ENCODE assay signal across 1 fruit fly cellular context in genomic region chr3L:6906758-6907157, dm6.
TF ChIP-seq lines count a peak whose summit lies in the region.

No protein-coding gene starts in this region.

TF ChIP-seq in whole organism, embryonic, 481 proteins besides CTCF, POLR2A, EP300 and RAD21 (continued from another document):
- TF ChIP-seq CG11456 (GFP tag; IDR thresholded peaks at IDR 0.05; lab: Robert Waterston, UW), result 0 out of 3 replicates have a peak, but pooled peaks have one; percentile 28
- TF ChIP-seq CG2678 (tag; optimal IDR thresholded peaks at IDR 0.05; lab: Kevin White, UChicago), result no peak
- TF ChIP-seq sens (GFP tag; lab: Kevin White, UChicago), result peak; percentile 69
- no peak for TF ChIP-seq ash1 (GFP tag; optimal IDR thresholded peaks at IDR 0.05; lab: Kevin White, UChicago)
- peak; percentile 20 for TF ChIP-seq CG8290 (GFP tag; optimal IDR thresholded peaks at IDR 0.05; lab: Kevin White, UChicago)
- TF ChIP-seq CG8290 (tag; optimal IDR thresholded peaks at IDR 0.05; lab: Kevin White, UChicago), result peak in 1 of 2 experiments; percentile 17
- peak; percentile 43 for TF ChIP-seq abd-A (tag; optimal IDR thresholded peaks at IDR 0.05; lab: Kevin White, UChicago)
- peak; percentile 11; the same call in 1 of the 2 replicates for TF ChIP-seq slbo (GFP tag; IDR thresholded peaks at IDR 0.05; lab: Robert Waterston, UW)
- peak; percentile 52 for TF ChIP-seq CG4360 (GFP tag; IDR thresholded peaks at IDR 0.05; lab: Robert Waterston, UW)
